Worm (Caenorhabditis elegans) whole organism, late embryonic: ENCODE results near the gene F13B12.7.

Experiments used
- ceh-9 ChIP-seq: sonication (generic microtip); optimal IDR thresholded peaks from 2 replicates; lab custom pipeline; 2016; ENCODE audit warnings: mild to moderate bottlenecking, missing genetic modification characterization, inconsistent platforms, missing compliant biosample characterization
- hlh-8 ChIP-seq: sonication (generic microtip); optimal IDR thresholded peaks from 2 replicates; lab custom pipeline; 2016; ENCODE audit warnings: missing genotype, missing genetic modification characterization, missing compliant biosample characterization
- pros-1 ChIP-seq: fragments of 150-350 bp; optimal IDR thresholded peaks from 2 replicates; lab custom pipeline; 2014; ENCODE audit warnings: missing biosample characterization, missing genetic modification reagents, missing genetic modification characterization

The F13B12.7 gene

ce11 chrIV:10483607-10484117, 40.1 kb downstream of the F13B12.7 start, which contains the start of the genes F01D4.5 and ced-5 (continued):
- TF ChIP-seq ceh-9 (tag; lab: Kevin White, UChicago), result no peak
- TF ChIP-seq, all 69 proteins: peak for 28

- TF ChIP-seq pros-1 (tag; lab: Kevin White, UChicago), result no peak
- TF ChIP-seq hlh-8 (tag; lab: Kevin White, UChicago), result peak; percentile 3
Measured at ce11 chrIV:10489409-10489808, 45.8 kb downstream of the F13B12.7 start.
